Fruit fly (Drosophila melanogaster): ENCODE measurements around the gene Mur89F.

Mur89F gene

DNA sequence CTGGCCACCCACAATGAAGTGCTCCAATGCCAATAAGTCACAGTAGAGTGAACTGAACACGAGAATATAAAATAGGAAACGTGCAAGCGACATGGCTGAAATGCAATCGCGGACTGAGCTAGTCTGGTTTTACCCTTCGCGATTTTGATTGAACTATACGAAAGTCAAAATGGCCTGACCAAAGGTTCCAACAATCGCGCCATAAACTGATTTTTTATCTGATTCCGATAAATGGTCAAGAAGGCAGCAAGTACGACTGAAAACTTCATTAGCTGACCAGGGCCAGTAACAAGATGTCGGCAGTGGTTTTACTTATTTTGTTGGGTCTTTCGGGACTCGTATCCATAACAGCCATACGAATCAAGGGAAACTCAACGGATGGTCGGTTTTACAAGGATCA, 75.1 kb downstream of the Mur89F start, which contains the start of the genes CG17477 and CG31269:
TSS of gene CG17477 (minus strand) at position 101 of the 400 bp plus-strand sequence.
TSS of gene CG31269 (plus strand) at position 289 of the 400 bp plus-strand sequence.
- TF ChIP-seq CG7045 (GFP tag; optimal IDR thresholded peaks at IDR 0.05) (no peak), Clk (GFP tag; optimal IDR thresholded peaks at IDR 0.05) (no peak), Hr96 (GFP tag; optimal IDR thresholded peaks at IDR 0.05) (no peak), cnc (optimal IDR thresholded peaks at IDR 0.05) (no peak), CG5204 (GFP tag; optimal IDR thresholded peaks at IDR 0.05) (no peak), CG12768 (GFP tag; optimal IDR thresholded peaks at IDR 0.05) (no peak), CG7101 (tag; optimal IDR thresholded peaks at IDR 0.05) (no peak), tj (GFP tag; optimal IDR thresholded peaks at IDR 0.05) (no peak), CG1620 (GFP tag; optimal IDR thresholded peaks at IDR 0.05) (no peak), CG33017 (tag; optimal IDR thresholded peaks at IDR 0.05) (no peak), pad (GFP tag; optimal IDR thresholded peaks at IDR 0.05) (no peak), toe (GFP tag; optimal IDR thresholded peaks at IDR 0.05) (no peak), Crg-1 (GFP tag; optimal IDR thresholded peaks at IDR 0.05) (no peak), Mnt (GFP tag; optimal IDR thresholded peaks at IDR 0.05) (no peak), cic (GFP tag; optimal IDR thresholded peaks at IDR 0.05) (no peak), CG14711 (tag; optimal IDR thresholded peaks at IDR 0.05) (no peak), kay (GFP tag; ENCODE audit: borderline replicate concordance) (no peak), ovo (GFP tag; optimal IDR thresholded peaks at IDR 0.05) (no peak), bab1 (GFP tag; optimal IDR thresholded peaks at IDR 0.05) (no peak)

DNA sequence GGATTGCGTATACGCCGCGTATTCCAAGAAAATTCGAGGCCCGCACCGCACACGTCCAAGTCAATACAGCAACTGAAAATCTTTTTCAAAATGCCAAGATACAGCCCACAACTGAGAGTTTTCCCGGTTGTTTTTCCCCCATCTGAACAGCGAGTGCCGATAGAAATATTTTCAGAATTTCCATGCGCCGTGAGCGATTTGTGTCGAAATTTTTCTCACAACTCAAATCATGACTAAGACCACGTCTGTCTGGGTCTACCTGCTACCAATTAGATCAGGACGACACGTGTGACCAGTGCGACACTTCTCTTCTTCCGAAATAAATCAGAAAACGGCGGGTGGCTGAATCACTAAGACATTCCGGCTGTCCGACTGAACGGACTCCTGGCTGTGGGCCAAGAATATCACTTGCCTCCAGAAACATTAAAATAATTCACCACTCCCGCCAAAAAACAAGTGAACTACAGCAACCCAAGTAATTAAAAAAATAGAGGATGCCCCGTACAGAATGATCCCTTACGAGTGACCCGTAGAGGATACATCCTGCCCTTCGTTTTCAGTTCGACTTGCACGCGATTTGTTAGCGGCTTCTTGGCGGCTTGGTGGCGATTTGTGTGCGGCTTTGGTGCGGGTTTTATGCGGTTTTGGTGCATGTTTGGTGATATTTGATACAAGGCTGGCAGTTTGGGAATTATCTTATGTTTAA, 76.4 kb downstream of the Mur89F start, which contains the start of gene cher:
TSS of gene cher (minus strand) at position 51 of the 706 bp plus-strand sequence.
- no peak for TF ChIP-seq cic (GFP tag; optimal IDR thresholded peaks at IDR 0.05)

dm6 chr3R:17124177-17124576, 77.8 kb downstream of the Mur89F start, which contains the start of gene CG45079:
TSS of gene CG45079 (plus strand) at chr3R:17124477.
- TF ChIP-seq pad (GFP tag; optimal IDR thresholded peaks at IDR 0.05) (no peak), kay (GFP tag; ENCODE audit: borderline replicate concordance) (no peak), CG7101 (tag; optimal IDR thresholded peaks at IDR 0.05) (no peak), Crg-1 (GFP tag; optimal IDR thresholded peaks at IDR 0.05) (no peak), ovo (GFP tag; optimal IDR thresholded peaks at IDR 0.05) (no peak), tj (GFP tag; optimal IDR thresholded peaks at IDR 0.05) (no peak), CG33017 (tag; optimal IDR thresholded peaks at IDR 0.05) (no peak), Mnt (GFP tag; optimal IDR thresholded peaks at IDR 0.05) (no peak), CG11617 (GFP tag; optimal IDR thresholded peaks at IDR 0.05) (no peak), cnc (optimal IDR thresholded peaks at IDR 0.05) (no peak)

DNA sequence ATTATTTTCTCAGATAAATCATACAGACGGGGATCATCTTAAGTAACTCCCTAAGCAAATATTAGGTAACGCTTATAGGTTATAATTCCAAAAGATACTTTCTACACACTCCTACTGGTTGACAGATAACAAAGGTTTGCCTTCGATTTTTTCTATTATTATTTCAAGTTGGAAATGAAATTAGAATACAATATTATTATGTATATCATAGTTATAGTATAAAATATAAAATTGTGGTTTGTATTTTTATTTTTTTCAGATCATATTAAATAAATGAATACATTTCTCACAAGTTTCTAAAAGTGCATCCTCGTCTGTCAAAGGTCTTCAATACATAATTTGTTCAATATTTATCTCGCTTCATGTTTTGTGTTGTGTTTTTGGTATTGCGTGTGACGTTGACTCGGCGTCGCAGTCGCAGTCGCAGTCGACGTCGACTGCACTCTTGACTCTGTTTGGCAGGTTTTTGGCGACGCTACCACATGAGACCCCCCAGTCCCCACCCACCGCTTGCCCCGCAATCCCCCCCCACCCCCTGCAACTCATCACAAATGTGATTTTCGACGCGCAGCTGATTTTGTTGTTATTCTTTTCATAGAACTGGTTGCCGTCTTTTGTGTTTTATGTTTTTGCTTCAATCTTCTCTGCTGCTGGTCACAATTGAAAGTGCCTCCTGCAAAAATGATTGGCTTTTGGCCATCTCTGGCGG, 79.0 kb downstream of the Mur89F start:
- no peak for TF ChIP-seq CG7101 (tag; optimal IDR thresholded peaks at IDR 0.05)
- no peak for TF ChIP-seq Mnt (GFP tag; optimal IDR thresholded peaks at IDR 0.05)
- TF ChIP-seq pad (GFP tag; optimal IDR thresholded peaks at IDR 0.05), result no peak
- TF ChIP-seq Hr96 (GFP tag; optimal IDR thresholded peaks at IDR 0.05), result no peak
- TF ChIP-seq cic (GFP tag; optimal IDR thresholded peaks at IDR 0.05), result no peak
- TF ChIP-seq CG11617 (GFP tag; optimal IDR thresholded peaks at IDR 0.05), result no peak
- no peak for TF ChIP-seq CG33017 (tag; optimal IDR thresholded peaks at IDR 0.05)
- TF ChIP-seq kay (GFP tag; ENCODE audit: borderline replicate concordance), result no peak
- no peak for TF ChIP-seq cnc (optimal IDR thresholded peaks at IDR 0.05)
- no peak for TF ChIP-seq tj (GFP tag; optimal IDR thresholded peaks at IDR 0.05)
- no peak for TF ChIP-seq CG12768 (GFP tag; optimal IDR thresholded peaks at IDR 0.05)
- TF ChIP-seq CG5204 (GFP tag; optimal IDR thresholded peaks at IDR 0.05), result no peak
- no peak for TF ChIP-seq bab1 (GFP tag; optimal IDR thresholded peaks at IDR 0.05)
- TF ChIP-seq Crg-1 (GFP tag; optimal IDR thresholded peaks at IDR 0.05), result no peak
- no peak for TF ChIP-seq CG7045 (GFP tag; optimal IDR thresholded peaks at IDR 0.05)
- no peak for TF ChIP-seq toe (GFP tag; optimal IDR thresholded peaks at IDR 0.05)
- no peak for TF ChIP-seq ovo (GFP tag; optimal IDR thresholded peaks at IDR 0.05)
- TF ChIP-seq CG1620 (GFP tag; optimal IDR thresholded peaks at IDR 0.05), result no peak
- TF ChIP-seq Clk (GFP tag; optimal IDR thresholded peaks at IDR 0.05), result no peak

- TF ChIP-seq kay (GFP tag; ENCODE audit: borderline replicate concordance), result no peak
- TF ChIP-seq CG14711 (tag; optimal IDR thresholded peaks at IDR 0.05), result no peak
- no peak for TF ChIP-seq CG5204 (GFP tag; optimal IDR thresholded peaks at IDR 0.05)
- TF ChIP-seq cic (GFP tag; optimal IDR thresholded peaks at IDR 0.05), result no peak
- no peak for TF ChIP-seq toe (GFP tag; optimal IDR thresholded peaks at IDR 0.05)
- no peak for TF ChIP-seq CG1620 (GFP tag; optimal IDR thresholded peaks at IDR 0.05)
- no peak for TF ChIP-seq CG7101 (tag; optimal IDR thresholded peaks at IDR 0.05)
- TF ChIP-seq CG12768 (GFP tag; optimal IDR thresholded peaks at IDR 0.05), result no peak
- TF ChIP-seq cnc (optimal IDR thresholded peaks at IDR 0.05), result no peak
- no peak for TF ChIP-seq CG33017 (tag; optimal IDR thresholded peaks at IDR 0.05)
- no peak for TF ChIP-seq CG7045 (GFP tag; optimal IDR thresholded peaks at IDR 0.05)
Measured at dm6 chr3R:17121277-17121676, 80.7 kb downstream of the Mur89F start, which contains the start of gene CG42779. TSS of gene CG42779 (plus strand) at chr3R:17121577.

dm6 chr3R:17120165-17120564, 81.8 kb downstream of the Mur89F start, which contains the start of gene CG34278:
TSS of gene CG34278 (plus strand) at chr3R:17120465.
- TF ChIP-seq Clk (GFP tag; optimal IDR thresholded peaks at IDR 0.05) (no peak), CG14711 (tag; optimal IDR thresholded peaks at IDR 0.05) (no peak)
